Fruit fly (Drosophila melanogaster) whole organism, embryonic: ENCODE data around the gene Alp9.

Source experiments
- Antp ChIP-seq: fragments of 200-800 bp; sonication (Bioruptor generic); optimal IDR thresholded peaks from 3 replicates; lab custom pipeline; 2016; ENCODE audit warnings: missing biosample characterization, missing genetic modification characterization
- B-H2 ChIP-seq: fragments of 200-800 bp; sonication (Bioruptor generic); optimal IDR thresholded peaks from 2 replicates; lab custom pipeline; 2018; ENCODE audit warnings: missing biosample characterization, mild to moderate bottlenecking, missing genetic modification characterization
- Blimp-1 ChIP-seq: fragments of 200-800 bp; sonication (Bioruptor generic); optimal IDR thresholded peaks from 3 replicates; lab custom pipeline; 2018; ENCODE audit warnings: missing biosample characterization, missing genetic modification characterization, mild to moderate bottlenecking, moderate library complexity, missing genetic modification reagents
- CG10209 ChIP-seq: fragments of 200-800 bp; sonication (Bioruptor generic); optimal IDR thresholded peaks from 3 replicates; lab custom pipeline; 2017; ENCODE audit warnings: missing biosample characterization, mild to moderate bottlenecking, missing genetic modification characterization, missing genetic modification reagents
- CG10274 ChIP-seq: fragments of 200-800 bp; sonication (Bioruptor generic); optimal IDR thresholded peaks from 3 replicates; lab custom pipeline; 2017; ENCODE audit warnings: missing biosample characterization, mild to moderate bottlenecking, missing genetic modification characterization
- CG10959 ChIP-seq: fragments of 200-800 bp; sonication (Bioruptor generic); IDR thresholded peaks from 2 replicates; pipeline ENCODE4 v1.3.6; 2022; ENCODE audit warnings: missing biosample characterization, missing genetic modification characterization
- CG10979 ChIP-seq: fragments of 200-800 bp; sonication (Bioruptor generic); optimal IDR thresholded peaks from 2 replicates; lab custom pipeline; 2018; ENCODE audit warnings: missing biosample characterization, mild to moderate bottlenecking, missing genetic modification characterization, moderate library complexity
- CG11093 ChIP-seq: fragments of 200-800 bp; sonication (Bioruptor generic); IDR thresholded peaks from 3 replicates; pipeline ENCODE4 v1.3.6; 2022; ENCODE audit warnings: missing biosample characterization, missing genetic modification characterization
- CG11456 ChIP-seq: fragments of 200-800 bp; sonication (Bioruptor generic); IDR thresholded peaks from 3 replicates; pipeline ENCODE4 v1.3.6; 2022; ENCODE audit warnings: missing biosample characterization, missing genetic modification characterization
- CG11696 ChIP-seq: fragments of 200-800 bp; sonication (Bioruptor generic); IDR thresholded peaks from 2 replicates; pipeline ENCODE4 v1.3.6; 2022; ENCODE audit warnings: missing biosample characterization, missing genetic modification characterization
- CG12236 ChIP-seq: fragments of 200-800 bp; sonication (Bioruptor generic); optimal IDR thresholded peaks from 2 replicates; lab custom pipeline; 2016; ENCODE audit warnings: missing biosample characterization, missing genetic modification characterization
- CG12391 ChIP-seq: fragments of 200-800 bp; sonication (Bioruptor generic); optimal IDR thresholded peaks from 3 replicates; lab custom pipeline; 2018; ENCODE audit warnings: missing biosample characterization, mild to moderate bottlenecking, missing genetic modification characterization, moderate library complexity
- CG14050 ChIP-seq: fragments of 200-800 bp; sonication (Bioruptor generic); IDR thresholded peaks from 3 replicates; pipeline ENCODE4 v1.3.6; 2022; ENCODE audit warnings: missing biosample characterization, missing genetic modification characterization
- CG15269 ChIP-seq: fragments of 200-800 bp; sonication (Bioruptor generic); optimal IDR thresholded peaks from 2 replicates; lab custom pipeline; 2018; ENCODE audit warnings: missing biosample characterization, mild to moderate bottlenecking, missing genetic modification characterization, moderate library complexity
- CG16779 ChIP-seq: fragments of 200-800 bp; sonication (Bioruptor generic); IDR thresholded peaks from 2 replicates; pipeline ENCODE4 v1.3.6; 2022; ENCODE audit warnings: missing biosample characterization, missing genetic modification characterization
- CG16863 ChIP-seq: fragments of 200-800 bp; sonication (Bioruptor generic); optimal IDR thresholded peaks from 3 replicates; lab custom pipeline; 2016; ENCODE audit warnings: missing biosample characterization, missing genetic modification characterization
- CG17385 ChIP-seq: fragments of 200-800 bp; sonication (Bioruptor generic); optimal IDR thresholded peaks from 3 replicates; lab custom pipeline; 2018; ENCODE audit warnings: missing biosample characterization, mild to moderate bottlenecking, missing genetic modification characterization
- CG2120 ChIP-seq: fragments of 200-800 bp; sonication (Bioruptor generic); optimal IDR thresholded peaks from 3 replicates; lab custom pipeline; 2016; ENCODE audit warnings: missing biosample characterization, missing genetic modification characterization
- CG30431 ChIP-seq: fragments of 200-800 bp; sonication (Bioruptor generic); optimal IDR thresholded peaks from 2 replicates; lab custom pipeline; 2017; ENCODE audit warnings: missing biosample characterization, missing genetic modification characterization
- CG32772 ChIP-seq: fragments of 200-800 bp; sonication (Bioruptor generic); IDR thresholded peaks from 2 replicates; pipeline ENCODE4 v1.3.6; 2022; ENCODE audit warnings: missing biosample characterization, missing genetic modification characterization
- CG4282 ChIP-seq: fragments of 200-800 bp; sonication (Bioruptor generic); optimal IDR thresholded peaks from 2 replicates; lab custom pipeline; 2016; ENCODE audit warnings: missing biosample characterization, missing genetic modification characterization
- CG4820 ChIP-seq: fragments of 200-800 bp; sonication (Bioruptor generic); optimal IDR thresholded peaks from 3 replicates; lab custom pipeline; 2016; ENCODE audit warnings: missing biosample characterization, missing genetic modification characterization
- CG6689 ChIP-seq: fragments of 200-800 bp; sonication (Bioruptor generic); IDR thresholded peaks from 2 replicates; pipeline ENCODE4 v1.3.6; 2022; ENCODE audit warnings: missing biosample characterization, missing genetic modification characterization
- CG7271 ChIP-seq: fragments of 200-800 bp; sonication (Bioruptor generic); optimal IDR thresholded peaks from 2 replicates; lab custom pipeline; 2018; ENCODE audit warnings: missing biosample characterization, mild to moderate bottlenecking, missing genetic modification characterization, moderate library complexity
- CG7839 ChIP-seq: fragments of 200-800 bp; sonication (Bioruptor generic); optimal IDR thresholded peaks from 3 replicates; lab custom pipeline; 2018; ENCODE audit warnings: missing biosample characterization, mild to moderate bottlenecking, missing genetic modification characterization, moderate library complexity
- CG8089 ChIP-seq: fragments of 200-800 bp; sonication (Bioruptor generic); optimal IDR thresholded peaks from 3 replicates; lab custom pipeline; 2016; ENCODE audit warnings: missing biosample characterization, missing genetic modification characterization
- CG9727 ChIP-seq: fragments of 200-800 bp; sonication (Bioruptor generic); optimal IDR thresholded peaks from 3 replicates; lab custom pipeline; 2017; ENCODE audit warnings: missing biosample characterization, mild to moderate bottlenecking, missing genetic modification characterization
- Dek ChIP-seq: fragments of 200-800 bp; sonication (Bioruptor generic); optimal IDR thresholded peaks from 3 replicates; lab custom pipeline; 2019; ENCODE audit warnings: missing biosample characterization, mild to moderate bottlenecking, missing genetic modification characterization, moderate library complexity
- GATAe ChIP-seq: fragments of 200-800 bp; sonication (Bioruptor generic); conservative IDR thresholded peaks from 2 replicates; pipeline ENCODE4 v1.3.6; 2022; ENCODE audit warnings: missing biosample characterization, missing genetic modification characterization
- Gsc ChIP-seq: fragments of 200-800 bp; sonication (Bioruptor generic); IDR thresholded peaks from 2 replicates; pipeline ENCODE4 v1.3.6; 2022; ENCODE audit warnings: missing biosample characterization, missing genetic modification characterization
- Hsf ChIP-seq: fragments of 200-800 bp; sonication (Bioruptor generic); optimal IDR thresholded peaks from 3 replicates; lab custom pipeline; 2016; ENCODE audit warnings: missing biosample characterization, missing genetic modification characterization
- Mrtf ChIP-seq: fragments of 200-800 bp; sonication (Bioruptor generic); IDR thresholded peaks from 3 replicates; pipeline ENCODE4 v1.3.6; 2022; ENCODE audit warnings: missing biosample characterization, missing genetic modification characterization
- NFAT ChIP-seq: fragments of 200-800 bp; sonication (Bioruptor generic); IDR thresholded peaks from 2 replicates; pipeline ENCODE4 v1.3.6; 2022; ENCODE audit warnings: missing biosample characterization, missing genetic modification characterization
- Optix ChIP-seq: fragments of 200-800 bp; sonication (Bioruptor generic); IDR thresholded peaks from 3 replicates; pipeline ENCODE4 v1.3.6; 2022; ENCODE audit warnings: missing biosample characterization, missing genetic modification characterization
- Poxn ChIP-seq: fragments of 200-800 bp; sonication (Bioruptor generic); IDR thresholded peaks from 2 replicates; pipeline ENCODE4 v1.3.6; 2022; ENCODE audit warnings: missing biosample characterization, missing genetic modification characterization
- Rfx ChIP-seq: fragments of 200-800 bp; sonication (Bioruptor generic); IDR thresholded peaks from 2 replicates; pipeline ENCODE4 v1.3.6; 2022; ENCODE audit warnings: missing biosample characterization, missing genetic modification characterization
- abd-A ChIP-seq: fragments of 200-800 bp; sonication (Bioruptor generic); optimal IDR thresholded peaks from 3 replicates; lab custom pipeline; 2019; ENCODE audit warnings: missing biosample characterization, mild to moderate bottlenecking, missing genetic modification characterization, moderate library complexity
- aop ChIP-seq: fragments of 200-800 bp; sonication (Bioruptor generic); IDR thresholded peaks from 2 replicates; pipeline ENCODE4 v1.3.6; 2022; ENCODE audit warnings: missing biosample characterization, missing genetic modification characterization
- bsh ChIP-seq, 2 experiments: fragments of 200-800 bp; sonication (Bioruptor generic); optimal IDR thresholded peaks; 2 replicates each; lab custom pipeline; 2017 to 2018; ENCODE audit warnings: mild to moderate bottlenecking in 2 of 2, missing biosample characterization in 2 of 2, missing genetic modification characterization in 2 of 2, moderate library complexity in 1 of 2
- croc ChIP-seq: fragments of 200-800 bp; sonication (Bioruptor generic); conservative IDR thresholded peaks from 3 replicates; pipeline ENCODE4 v1.3.6; 2022; ENCODE audit warnings: missing biosample characterization, missing genetic modification characterization
- cwo ChIP-seq: fragments of 200-800 bp; sonication (Bioruptor generic); optimal IDR thresholded peaks from 3 replicates; lab custom pipeline; 2017; ENCODE audit warnings: missing biosample characterization, missing genetic modification characterization, mild to moderate bottlenecking, moderate library complexity, missing genetic modification reagents
- danr ChIP-seq: fragments of 200-800 bp; sonication (Bioruptor generic); IDR thresholded peaks from 2 replicates; pipeline ENCODE4 v1.3.6; 2022; ENCODE audit warnings: missing biosample characterization, missing genetic modification characterization
- dysf ChIP-seq: fragments of 200-800 bp; sonication (Bioruptor generic); IDR thresholded peaks from 3 replicates; pipeline ENCODE4 v1.3.6; 2022; ENCODE audit warnings: missing biosample characterization, missing genetic modification characterization
- esg ChIP-seq: fragments of 200-800 bp; sonication (Bioruptor generic); conservative IDR thresholded peaks from 2 replicates; pipeline ENCODE4 v1.3.6; 2022; ENCODE audit warnings: missing biosample characterization, missing genetic modification characterization
- gce ChIP-seq: fragments of 200-800 bp; sonication (Bioruptor generic); IDR thresholded peaks from 3 replicates; pipeline ENCODE4 v1.3.6; 2022; ENCODE audit warnings: missing biosample characterization, missing genetic modification characterization
- ham ChIP-seq: fragments of 200-800 bp; sonication (Bioruptor generic); IDR thresholded peaks from 2 replicates; pipeline ENCODE4 v1.3.6; 2022; ENCODE audit warnings: missing biosample characterization, missing genetic modification characterization
- inv ChIP-seq: fragments of 200-800 bp; sonication (Bioruptor generic); IDR thresholded peaks from 2 replicates; pipeline ENCODE4 v1.3.6; 2022; ENCODE audit warnings: missing biosample characterization, missing genetic modification characterization; ENCODE audit not compliant: partially characterized antibody
- slp2 ChIP-seq: fragments of 200-800 bp; sonication (Bioruptor generic); optimal IDR thresholded peaks from 2 replicates; lab custom pipeline; 2016; ENCODE audit warnings: missing biosample characterization, missing genetic modification characterization
- stc ChIP-seq: fragments of 200-800 bp; sonication (Bioruptor generic); IDR thresholded peaks from 2 replicates; pipeline ENCODE4 v1.3.6; 2022; ENCODE audit warnings: missing biosample characterization, missing genetic modification characterization
- tin ChIP-seq: fragments of 200-800 bp; sonication (Bioruptor generic); optimal IDR thresholded peaks from 3 replicates; lab custom pipeline; 2016; ENCODE audit warnings: missing biosample characterization, missing genetic modification characterization
- tll ChIP-seq, 2 experiments: fragments of 200-800 bp in 1 of 2; fragments of >200 bp in 1 of 2; sonication (Bioruptor generic) in 1 of 2; optimal IDR thresholded peaks; 2 replicates each; lab custom pipeline; 2017 to 2019; ENCODE audit warnings: missing biosample characterization in 2 of 2, missing genetic modification characterization in 2 of 2, mild to moderate bottlenecking in 1 of 2, moderate library complexity in 1 of 2

The Alp9 gene

dm6 chr3L:5554377-5554776 is 41.0 kb upstream of the Alp9 start (continued):
- TF ChIP-seq Optix (GFP tag; lab: Robert Waterston, UW) (no peak), CG10274 (GFP tag; lab: Kevin White, UChicago) (no peak), Antp (GFP tag; lab: Kevin White, UChicago) (no peak), Gsc (GFP tag; lab: Robert Waterston, UW) (no peak), Mrtf (GFP tag; lab: Robert Waterston, UW) (peak; percentile 65; the same call in 1 of the 3 replicates), aop (GFP tag; lab: Robert Waterston, UW) (no peak), CG14050 (GFP tag; lab: Robert Waterston, UW) (peak; percentile 31; the same call in 2 of the 3 replicates), tll (GFP tag; optimal IDR thresholded peaks at IDR 0.05; lab: Kevin White, UChicago) (no peak), cwo (GFP tag; lab: Kevin White, UChicago) (peak; percentile 37), CG6689 (GFP tag; lab: Robert Waterston, UW) (peak; percentile 62; the same call in 1 of the 2 replicates), Dek (tag; lab: Kevin White, UChicago) (peak; percentile 38), CG10979 (tag; lab: Kevin White, UChicago) (peak; percentile 34), dysf (GFP tag; lab: Robert Waterston, UW) (peak; percentile 74), stc (no peak), Rfx (GFP tag; lab: Robert Waterston, UW) (peak; percentile 87), CG11093 (GFP tag; lab: Robert Waterston, UW) (peak; percentile 49; the same call in 1 of the 3 replicates), inv (GFP tag; lab: Robert Waterston, UW) (no peak), esg (GFP tag; lab: Robert Waterston, UW) (peak; percentile 61), CG12391 (tag; lab: Kevin White, UChicago) (no peak), slp2 (GFP tag; lab: Kevin White, UChicago) (no peak), bsh (GFP tag; optimal IDR thresholded peaks at IDR 0.05; lab: Kevin White, UChicago) (peak in 1 of 2 experiments; percentile 46), CG10959 (GFP tag; lab: Robert Waterston, UW) (no peak), CG17385 (peak; percentile 46), CG16863 (GFP tag; lab: Kevin White, UChicago) (no peak), danr (GFP tag; lab: Robert Waterston, UW) (0 out of 2 replicates have a peak, but pooled peaks have one; percentile 8), CG30431 (GFP tag; lab: Kevin White, UChicago) (peak; percentile 2), CG7839 (tag; lab: Kevin White, UChicago) (peak; percentile 73), abd-A (no peak), B-H2 (no peak), gce (GFP tag; lab: Robert Waterston, UW) (0 out of 3 replicates have a peak, but pooled peaks have one; percentile 28), CG8089 (GFP tag; lab: Kevin White, UChicago) (no peak), tin (GFP tag; lab: Kevin White, UChicago) (peak; percentile 35), CG16779 (GFP tag; lab: Robert Waterston, UW) (no peak), GATAe (GFP tag; lab: Robert Waterston, UW) (0 out of 2 replicates have a peak, but pooled peaks have one; percentile 13), CG10209 (GFP tag; lab: Kevin White, UChicago) (peak; percentile 29), CG15269 (tag; lab: Kevin White, UChicago) (peak; percentile 82), CG7271 (tag; lab: Kevin White, UChicago) (no peak), CG32772 (GFP tag; lab: Robert Waterston, UW) (no peak; the same call in none of the 2 replicates), Hsf (GFP tag; lab: Kevin White, UChicago) (peak; percentile 14), CG9727 (GFP tag; lab: Kevin White, UChicago) (no peak), Poxn (GFP tag; lab: Robert Waterston, UW) (no peak), CG11696 (GFP tag; lab: Robert Waterston, UW) (no peak), CG4282 (GFP tag; lab: Kevin White, UChicago) (no peak), CG12236 (no peak), NFAT (GFP tag; lab: Robert Waterston, UW) (peak; percentile 38; the same call in 1 of the 2 replicates), croc (GFP tag; lab: Robert Waterston, UW) (no peak), ham (GFP tag; lab: Robert Waterston, UW) (no peak), CG4820 (GFP tag; lab: Kevin White, UChicago) (peak; percentile 12), CG11456 (GFP tag; lab: Robert Waterston, UW) (peak; percentile 77; the same call in 2 of the 3 replicates), CG2120 (peak; percentile 56), Blimp-1 (peak; percentile 57)
